Fruit fly (Drosophila melanogaster) whole organism, embryonic: ENCODE results near the gene Kah.
A peak's percentile ranks its signal among the peaks of the same experiment; 100 is the strongest.

Experiments used
- Ada2b ChIP-seq: fragments of 200-800 bp; sonication (Bioruptor generic); IDR thresholded peaks from 2 replicates; pipeline ENCODE4 v1.3.6; 2022; ENCODE audit warnings: missing biosample characterization, missing genetic modification characterization
- BEAF-32 ChIP-seq: fragments of 200-800 bp; sonication (Bioruptor generic); optimal IDR thresholded peaks from 3 replicates; lab custom pipeline; 2017; ENCODE audit warnings: missing biosample characterization, missing genetic modification characterization, mild to moderate bottlenecking, moderate library complexity, missing genetic modification reagents
- CG10267 ChIP-seq: fragments of 200-800 bp; sonication (Bioruptor generic); optimal IDR thresholded peaks from 2 replicates; lab custom pipeline; 2018; ENCODE audit warnings: missing biosample characterization, mild to moderate bottlenecking, missing genetic modification characterization, moderate library complexity
- CG10462 ChIP-seq: fragments of 200-800 bp; sonication (Bioruptor generic); optimal IDR thresholded peaks from 2 replicates; lab custom pipeline; 2016; ENCODE audit warnings: missing biosample characterization, missing genetic modification characterization
- CG11247 ChIP-seq: fragments of 200-800 bp; sonication (Bioruptor generic); IDR thresholded peaks from 2 replicates; pipeline ENCODE4 v1.3.6; 2022; ENCODE audit warnings: missing biosample characterization, missing genetic modification characterization
- CG12219 ChIP-seq: fragments of 200-800 bp; sonication (Bioruptor generic); optimal IDR thresholded peaks from 3 replicates; lab custom pipeline; 2018; ENCODE audit warnings: missing biosample characterization, mild to moderate bottlenecking, missing genetic modification characterization
- CG12769 ChIP-seq: fragments of 200-800 bp; sonication (Bioruptor generic); optimal IDR thresholded peaks from 2 replicates; lab custom pipeline; 2019; ENCODE audit warnings: missing biosample characterization, mild to moderate bottlenecking, missing genetic modification characterization, moderate library complexity
- CG13123 ChIP-seq: fragments of 200-800 bp; sonication (Bioruptor generic); optimal IDR thresholded peaks from 2 replicates; lab custom pipeline; 2016; ENCODE audit warnings: missing biosample characterization, missing genetic modification characterization
- CG15011 ChIP-seq: fragments of 200-800 bp; sonication (Bioruptor generic); optimal IDR thresholded peaks from 3 replicates; lab custom pipeline; 2018; ENCODE audit warnings: missing biosample characterization, mild to moderate bottlenecking, missing genetic modification characterization
- CG15269 ChIP-seq: fragments of 200-800 bp; sonication (Bioruptor generic); optimal IDR thresholded peaks from 2 replicates; lab custom pipeline; 2018; ENCODE audit warnings: missing biosample characterization, mild to moderate bottlenecking, missing genetic modification characterization, moderate library complexity
- CG17361 ChIP-seq: fragments of 200-800 bp; sonication (Bioruptor generic); IDR thresholded peaks from 3 replicates; pipeline ENCODE4 v1.3.6; 2022; ENCODE audit warnings: missing biosample characterization, missing genetic modification characterization
- CG17568 ChIP-seq: fragments of 200-800 bp; sonication (Bioruptor generic); optimal IDR thresholded peaks from 2 replicates; lab custom pipeline; 2018; ENCODE audit warnings: missing biosample characterization, mild to moderate bottlenecking, missing genetic modification characterization, moderate library complexity
- CG17912 ChIP-seq: fragments of 200-800 bp; sonication (Bioruptor generic); optimal IDR thresholded peaks from 2 replicates; lab custom pipeline; 2018; ENCODE audit warnings: missing biosample characterization, mild to moderate bottlenecking, missing genetic modification characterization
- CG1792 ChIP-seq: fragments of 200-800 bp; sonication (Bioruptor generic); optimal IDR thresholded peaks from 2 replicates; lab custom pipeline; 2016; ENCODE audit warnings: missing biosample characterization, missing genetic modification characterization
- CG18764 ChIP-seq: fragments of 200-800 bp; sonication (Bioruptor generic); optimal IDR thresholded peaks from 3 replicates; lab custom pipeline; 2016; ENCODE audit warnings: missing biosample characterization, missing genetic modification characterization
- CG32767 ChIP-seq: fragments of 200-800 bp; sonication (Bioruptor generic); IDR thresholded peaks from 2 replicates; pipeline ENCODE4 v1.3.6; 2022; ENCODE audit warnings: missing biosample characterization, missing genetic modification characterization
- CG3281 ChIP-seq: fragments of 200-800 bp; sonication (Bioruptor generic); optimal IDR thresholded peaks from 3 replicates; lab custom pipeline; 2017; ENCODE audit warnings: missing biosample characterization, mild to moderate bottlenecking, missing genetic modification characterization
- CG3847 ChIP-seq: fragments of 200-800 bp; sonication (Bioruptor generic); IDR thresholded peaks from 2 replicates; pipeline ENCODE4 v1.3.6; 2022; ENCODE audit warnings: missing biosample characterization, missing genetic modification characterization
- CG43689 ChIP-seq: fragments of 200-800 bp; sonication (Bioruptor generic); IDR thresholded peaks from 2 replicates; pipeline ENCODE4 v1.3.6; 2022; ENCODE audit warnings: missing biosample characterization, missing genetic modification characterization
- CG6272 ChIP-seq: fragments of 200-800 bp; sonication (Bioruptor generic); IDR thresholded peaks from 2 replicates; pipeline ENCODE4 v1.3.6; 2022; ENCODE audit warnings: missing biosample characterization, missing genetic modification characterization
- CG6654 ChIP-seq: fragments of 200-800 bp; sonication (Bioruptor generic); optimal IDR thresholded peaks from 2 replicates; lab custom pipeline; 2017; ENCODE audit warnings: missing biosample characterization, mild to moderate bottlenecking, missing genetic modification characterization
- CG7928 ChIP-seq: fragments of 200-800 bp; sonication (Bioruptor generic); optimal IDR thresholded peaks from 2 replicates; lab custom pipeline; 2017; ENCODE audit warnings: missing biosample characterization, mild to moderate bottlenecking, missing genetic modification characterization
- CG8281 ChIP-seq: fragments of 200-800 bp; sonication (Bioruptor generic); optimal IDR thresholded peaks from 2 replicates; lab custom pipeline; 2018; ENCODE audit warnings: missing biosample characterization, mild to moderate bottlenecking, missing genetic modification characterization, moderate library complexity
- CG9215 ChIP-seq: fragments of 200-800 bp; sonication (Bioruptor generic); IDR thresholded peaks from 2 replicates; pipeline ENCODE4 v1.3.6; 2022; ENCODE audit warnings: missing biosample characterization, missing genetic modification characterization
- Dip2 ChIP-seq: fragments of 200-800 bp; sonication (Bioruptor generic); IDR thresholded peaks from 2 replicates; pipeline ENCODE4 v1.3.6; 2022; ENCODE audit warnings: missing biosample characterization, missing genetic modification characterization
- Dll ChIP-seq: fragments of 200-800 bp; sonication (Bioruptor generic); IDR thresholded peaks from 4 replicates; pipeline ENCODE4 v1.3.6; 2022; ENCODE audit warnings: missing biosample characterization, missing genetic modification characterization; ENCODE audit not compliant: partially characterized antibody
- Ets97D ChIP-seq: fragments of 200-800 bp; sonication (Bioruptor generic); optimal IDR thresholded peaks from 3 replicates; lab custom pipeline; 2016; ENCODE audit warnings: missing biosample characterization, missing genetic modification characterization
- H2.0 ChIP-seq: fragments of 200-800 bp; sonication (Bioruptor generic); IDR thresholded peaks from 2 replicates; pipeline ENCODE4 v1.3.6; 2022; ENCODE audit warnings: missing biosample characterization, missing genetic modification characterization
- NC2α ChIP-seq: fragments of 200-800 bp; sonication (Bioruptor generic); optimal IDR thresholded peaks from 2 replicates; lab custom pipeline; 2016; ENCODE audit warnings: missing biosample characterization, missing genetic modification characterization
- Rfx ChIP-seq: fragments of 200-800 bp; sonication (Bioruptor generic); IDR thresholded peaks from 2 replicates; pipeline ENCODE4 v1.3.6; 2022; ENCODE audit warnings: missing biosample characterization, missing genetic modification characterization
- Usf ChIP-seq: fragments of 200-800 bp; sonication (Bioruptor generic); optimal IDR thresholded peaks from 2 replicates; lab custom pipeline; 2017; ENCODE audit warnings: missing genotype, missing biosample characterization, missing genetic modification characterization
- bcd ChIP-seq: fragments of 200-800 bp; sonication (Bioruptor generic); optimal IDR thresholded peaks from 2 replicates; lab custom pipeline; 2017; ENCODE audit warnings: missing biosample characterization, mild to moderate bottlenecking, missing genetic modification characterization
- crp ChIP-seq, 2 experiments: fragments of 200-800 bp; sonication (Bioruptor generic); optimal IDR thresholded peaks; 2 replicates in 1 of 2; 3 replicates in 1 of 2; lab custom pipeline; 2017; ENCODE audit warnings: missing biosample characterization in 2 of 2, missing genetic modification characterization in 2 of 2, mild to moderate bottlenecking in 1 of 2, moderate library complexity in 1 of 2
- eve ChIP-seq, 2 experiments: fragments of >200 bp; optimal IDR thresholded peaks; 2 replicates each; lab custom pipeline; 2017; ENCODE audit warnings: missing biosample characterization in 2 of 2, missing genetic modification characterization in 2 of 2
- hb ChIP-seq: fragments of 200-800 bp; sonication (Bioruptor generic); IDR thresholded peaks from 3 replicates; pipeline ENCODE4 v1.3.6; 2022; ENCODE audit warnings: missing biosample characterization, missing genetic modification characterization; ENCODE audit not compliant: partially characterized antibody
- jumu ChIP-seq: fragments of 200-800 bp; sonication (Bioruptor generic); optimal IDR thresholded peaks from 3 replicates; lab custom pipeline; 2016; ENCODE audit warnings: missing biosample characterization, missing genetic modification characterization
- lbe ChIP-seq: fragments of 200-800 bp; sonication (Bioruptor generic); optimal IDR thresholded peaks from 2 replicates; lab custom pipeline; 2016; ENCODE audit warnings: missing biosample characterization, mild to moderate bottlenecking, missing genetic modification characterization
- lov ChIP-seq, 2 experiments: fragments of 200-800 bp in 1 of 2; fragments of >200 bp in 1 of 2; sonication (Bioruptor generic) in 1 of 2; IDR thresholded peaks in 1 of 2; optimal IDR thresholded peaks in 1 of 2; 2 replicates in 1 of 2; 3 replicates in 1 of 2; pipeline versions ENCODE4 v1.3.6 to Lab custom; 2017 to 2022; ENCODE audit warnings: missing biosample characterization in 1 of 2, missing genetic modification characterization in 1 of 2
- nmo ChIP-seq: fragments of 200-800 bp; sonication (Bioruptor generic); optimal IDR thresholded peaks from 2 replicates; lab custom pipeline; 2018; ENCODE audit warnings: missing biosample characterization, mild to moderate bottlenecking, missing genetic modification characterization, moderate library complexity
- org-1 ChIP-seq: fragments of 200-800 bp; sonication (Bioruptor generic); optimal IDR thresholded peaks from 2 replicates; lab custom pipeline; 2017; ENCODE audit warnings: missing biosample characterization, missing genetic modification characterization
- peb ChIP-seq: fragments of 200-800 bp; sonication (Bioruptor generic); IDR thresholded peaks from 2 replicates; pipeline ENCODE4 v1.3.6; 2022; ENCODE audit warnings: missing biosample characterization, missing genetic modification characterization
- phol ChIP-seq: fragments of 200-800 bp; sonication (Bioruptor generic); optimal IDR thresholded peaks from 3 replicates; lab custom pipeline; 2018; ENCODE audit warnings: missing biosample characterization, mild to moderate bottlenecking, missing genetic modification characterization, moderate library complexity
- pnt ChIP-seq: fragments of 200-800 bp; sonication (Bioruptor generic); optimal IDR thresholded peaks from 3 replicates; lab custom pipeline; 2016; ENCODE audit warnings: missing biosample characterization, missing genetic modification characterization
- row ChIP-seq: fragments of 200-800 bp; sonication (Bioruptor generic); IDR thresholded peaks from 3 replicates; pipeline ENCODE4 v1.3.6; 2022; ENCODE audit warnings: missing biosample characterization, missing genetic modification characterization
- sim ChIP-seq: fragments of 200-800 bp; sonication (Bioruptor generic); IDR thresholded peaks from 2 replicates; pipeline ENCODE4 v1.3.6; 2022; ENCODE audit warnings: missing biosample characterization, missing genetic modification characterization
- slbo ChIP-seq: fragments of 200-800 bp; sonication (Bioruptor generic); IDR thresholded peaks from 2 replicates; pipeline ENCODE4 v1.3.6; 2022; ENCODE audit warnings: missing biosample characterization, missing genetic modification characterization
- slou ChIP-seq: fragments of 200-800 bp; sonication (Bioruptor generic); optimal IDR thresholded peaks from 3 replicates; lab custom pipeline; 2016; ENCODE audit warnings: missing biosample characterization, missing genetic modification characterization
- sr ChIP-seq: fragments of 200-800 bp; sonication (Bioruptor generic); IDR thresholded peaks from 3 replicates; pipeline ENCODE4 v1.3.6; 2022; ENCODE audit warnings: missing biosample characterization, missing genetic modification characterization
- tgo ChIP-seq: fragments of 200-800 bp; sonication (Bioruptor generic); IDR thresholded peaks from 3 replicates; pipeline ENCODE4 v1.3.6; 2022; ENCODE audit warnings: missing biosample characterization, missing genetic modification characterization
- tup ChIP-seq: fragments of 200-800 bp; sonication (Bioruptor generic); optimal IDR thresholded peaks from 2 replicates; lab custom pipeline; 2016; ENCODE audit warnings: missing biosample characterization, mild to moderate bottlenecking, missing genetic modification characterization, moderate library complexity

The Kah gene

DNA sequence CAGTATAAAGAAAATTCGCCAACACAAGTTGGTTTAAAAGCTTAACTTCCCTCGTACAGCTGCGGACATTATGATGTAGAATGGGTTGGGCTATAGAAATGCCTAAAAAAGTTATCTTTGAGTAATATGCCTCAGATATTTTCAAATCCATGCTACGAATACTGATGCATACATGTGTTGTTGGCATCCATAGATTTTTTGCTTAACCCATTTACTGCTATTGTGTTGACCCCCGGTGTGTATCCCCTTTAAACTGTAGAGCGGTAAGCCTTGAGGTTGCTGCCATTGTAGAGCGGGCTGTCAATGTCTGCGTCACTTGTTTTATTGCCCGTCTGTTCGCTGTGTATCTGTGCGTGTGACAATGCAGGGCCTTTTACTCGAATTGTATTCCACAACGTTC lies 36.1 kb downstream of the Kah start (continued):
- TF ChIP-seq NC2α = no peak
- peak; percentile 87 for TF ChIP-seq CG15269 (tag; lab: Kevin White, UChicago)
- TF ChIP-seq CG9215 (GFP tag; lab: Robert Waterston, UW) = peak; percentile 44; the same call in 1 of the 2 replicates
- TF ChIP-seq CG3847 = peak; percentile 64
- peak; percentile 91 for TF ChIP-seq CG12769 (tag; lab: Kevin White, UChicago)
- TF ChIP-seq pnt = peak; percentile 66
- no peak for TF ChIP-seq lov (optimal IDR thresholded peaks at IDR 0.05; lab: Kevin White, UChicago)
- 0 out of 3 replicates have a peak, but pooled peaks have one; percentile 29 for TF ChIP-seq lov (GFP tag; IDR thresholded peaks at IDR 0.05; lab: Robert Waterston, UW)
- TF ChIP-seq CG17912 (GFP tag; lab: Kevin White, UChicago) = no peak
- TF ChIP-seq CG15011 (GFP tag; lab: Kevin White, UChicago) = peak; percentile 51
- no peak; the same call in 2 of the 3 replicates for TF ChIP-seq sr (GFP tag; lab: Robert Waterston, UW)
- TF ChIP-seq nmo (GFP tag; lab: Kevin White, UChicago) = peak; percentile 64
- peak; percentile 72 for TF ChIP-seq bcd (GFP tag; lab: Kevin White, UChicago)
- TF ChIP-seq tgo = peak; percentile 76
- TF ChIP-seq BEAF-32 (GFP tag; lab: Kevin White, UChicago) = no peak
- TF ChIP-seq CG6272 (GFP tag; lab: Robert Waterston, UW) = peak; percentile 59
- TF ChIP-seq CG43689 = peak; percentile 51
- TF ChIP-seq Ets97D (GFP tag; lab: Kevin White, UChicago) = no peak
- TF ChIP-seq CG8281 (tag; lab: Kevin White, UChicago) = peak; percentile 28
- TF ChIP-seq hb (GFP tag; lab: Robert Waterston, UW) = no peak
- peak; percentile 80 for TF ChIP-seq Rfx (GFP tag; lab: Robert Waterston, UW)
- peak; percentile 66 for TF ChIP-seq CG11247
- peak; percentile 69 for TF ChIP-seq org-1
- no peak for TF ChIP-seq slou
- TF ChIP-seq CG32767 (GFP tag; lab: Robert Waterston, UW) = peak; percentile 70
- peak; percentile 82 for TF ChIP-seq row (GFP tag; lab: Robert Waterston, UW)
- TF ChIP-seq lbe = peak; percentile 88
- TF ChIP-seq H2.0 (GFP tag; lab: Robert Waterston, UW) = peak; percentile 74
- peak; percentile 78 for TF ChIP-seq CG12219 (GFP tag; lab: Kevin White, UChicago)
- TF ChIP-seq Dip2 (GFP tag; lab: Robert Waterston, UW) = no peak
- TF ChIP-seq jumu (GFP tag; lab: Kevin White, UChicago) = peak; percentile 54
- peak in 1 of 2 experiments; percentile 7 for TF ChIP-seq crp (GFP tag; optimal IDR thresholded peaks at IDR 0.05; lab: Kevin White, UChicago)
- TF ChIP-seq CG18764 (GFP tag; lab: Kevin White, UChicago) = peak; percentile 35
- TF ChIP-seq CG3281 (GFP tag; lab: Kevin White, UChicago) = peak; percentile 55
- peak; percentile 56 for TF ChIP-seq CG1792 (GFP tag; lab: Kevin White, UChicago)
- peak in 1 of 2 experiments; percentile 91 for TF ChIP-seq eve (GFP tag; optimal IDR thresholded peaks at IDR 0.05; lab: Kevin White, UChicago)
- peak; percentile 43 for TF ChIP-seq CG10462
- no peak; the same call in 1 of the 2 replicates for TF ChIP-seq sim (GFP tag; lab: Robert Waterston, UW)
- peak; percentile 84 for TF ChIP-seq Ada2b (GFP tag; lab: Robert Waterston, UW)
- TF ChIP-seq CG13123 (GFP tag; lab: Kevin White, UChicago) = peak; percentile 12
- peak; percentile 29 for TF ChIP-seq tup (GFP tag; lab: Kevin White, UChicago)
- peak; percentile 52; the same call in 2 of the 3 replicates for TF ChIP-seq CG17361 (GFP tag; lab: Robert Waterston, UW)
- TF ChIP-seq CG17568 = peak; percentile 22
- TF ChIP-seq CG10267 (tag; lab: Kevin White, UChicago) = peak; percentile 46
- no peak for TF ChIP-seq Dll (GFP tag; lab: Robert Waterston, UW)
- peak; percentile 82 for TF ChIP-seq slbo
- peak; percentile 57 for TF ChIP-seq phol
- peak; percentile 40 for TF ChIP-seq CG7928 (GFP tag; lab: Kevin White, UChicago)
- peak; percentile 38 for TF ChIP-seq Usf (GFP tag; lab: Kevin White, UChicago)
- peak; percentile 28 for TF ChIP-seq CG6654 (GFP tag; lab: Kevin White, UChicago)
- peak; percentile 55; the same call in 1 of the 2 replicates for TF ChIP-seq peb
